Worm (Caenorhabditis elegans) whole organism, L4/young adult: ENCODE data around the gene ndx-6.

Experiments used
- dao-5 ChIP-seq: sonication (generic microtip); optimal IDR thresholded peaks from 2 replicates; lab custom pipeline; 2016; ENCODE audit warnings: missing genotype, missing genetic modification characterization, moderate library complexity, missing compliant biosample characterization
- him-1 ChIP-seq: sonication (generic microtip); optimal IDR thresholded peaks from 2 replicates; lab custom pipeline; 2016; ENCODE audit warnings: missing genotype, missing genetic modification reagents, missing genetic modification characterization, missing compliant biosample characterization

- TF ChIP-seq him-1 (tag; lab: Kevin White, UChicago) (no peak), dao-5 (tag; lab: Kevin White, UChicago) (no peak)
Measured at ce11 chrII:5408924-5409323, 19.2 kb upstream of the ndx-6 start, which contains the start of the genes EEED8.12 and EEED8.4.
